Fruit fly (Drosophila melanogaster) whole organism, embryonic: ENCODE measurements around the gene CG7916.

Experiments
- Ada2b ChIP-seq: fragments of 200-800 bp; sonication (Bioruptor generic); IDR thresholded peaks from 2 replicates; pipeline ENCODE4 v1.3.6; 2022; ENCODE audit warnings: missing biosample characterization, missing genetic modification characterization
- Adf1 ChIP-seq: fragments of 200-800 bp; sonication (Bioruptor generic); IDR thresholded peaks from 2 replicates; pipeline ENCODE4 v1.3.6; 2022; ENCODE audit warnings: missing biosample characterization, missing genetic modification characterization
- B-H2 ChIP-seq: fragments of 200-800 bp; sonication (Bioruptor generic); optimal IDR thresholded peaks from 2 replicates; lab custom pipeline; 2018; ENCODE audit warnings: missing biosample characterization, mild to moderate bottlenecking, missing genetic modification characterization
- Blimp-1 ChIP-seq: fragments of 200-800 bp; sonication (Bioruptor generic); optimal IDR thresholded peaks from 3 replicates; lab custom pipeline; 2018; ENCODE audit warnings: missing biosample characterization, missing genetic modification characterization, mild to moderate bottlenecking, moderate library complexity, missing genetic modification reagents
- CG10209 ChIP-seq: fragments of 200-800 bp; sonication (Bioruptor generic); optimal IDR thresholded peaks from 3 replicates; lab custom pipeline; 2017; ENCODE audit warnings: missing biosample characterization, mild to moderate bottlenecking, missing genetic modification characterization, missing genetic modification reagents
- CG10366 ChIP-seq: fragments of 200-800 bp; sonication (Bioruptor generic); IDR thresholded peaks from 2 replicates; pipeline ENCODE4 v1.3.6; 2022; ENCODE audit warnings: missing biosample characterization, missing genetic modification characterization
- CG11456 ChIP-seq: fragments of 200-800 bp; sonication (Bioruptor generic); IDR thresholded peaks from 3 replicates; pipeline ENCODE4 v1.3.6; 2022; ENCODE audit warnings: missing biosample characterization, missing genetic modification characterization
- CG12155 ChIP-seq: fragments of 200-800 bp; sonication (Bioruptor generic); optimal IDR thresholded peaks from 3 replicates; lab custom pipeline; 2016; ENCODE audit warnings: missing biosample characterization, missing genetic modification characterization
- CG13287 ChIP-seq: fragments of 200-800 bp; sonication (Bioruptor generic); IDR thresholded peaks from 2 replicates; pipeline ENCODE4 v1.3.6; 2022; ENCODE audit warnings: missing biosample characterization, missing genetic modification characterization; ENCODE audit not compliant: partially characterized antibody
- CG13424 ChIP-seq: fragments of 200-800 bp; sonication (Bioruptor generic); optimal IDR thresholded peaks from 2 replicates; lab custom pipeline; 2019; ENCODE audit warnings: missing biosample characterization, mild to moderate bottlenecking, missing genetic modification characterization, moderate library complexity
- CG14710 ChIP-seq: fragments of 200-800 bp; sonication (Bioruptor generic); optimal IDR thresholded peaks from 3 replicates; lab custom pipeline; 2019; ENCODE audit warnings: missing biosample characterization, mild to moderate bottlenecking, missing genetic modification characterization, moderate library complexity
- CG17359 ChIP-seq: fragments of 200-800 bp; sonication (Bioruptor generic); optimal IDR thresholded peaks from 3 replicates; lab custom pipeline; 2018; ENCODE audit warnings: missing biosample characterization, mild to moderate bottlenecking, missing genetic modification characterization, moderate library complexity
- CG2712 ChIP-seq: fragments of 200-800 bp; optimal IDR thresholded peaks from 3 replicates; lab custom pipeline; 2019; ENCODE audit warnings: missing biosample characterization, mild to moderate bottlenecking, missing genetic modification characterization, moderate library complexity
- CG3065 ChIP-seq: fragments of 200-800 bp; sonication (Bioruptor generic); optimal IDR thresholded peaks from 2 replicates; lab custom pipeline; 2016; ENCODE audit warnings: missing biosample characterization, missing genetic modification characterization
- CG4360 ChIP-seq: fragments of 200-800 bp; sonication (Bioruptor generic); IDR thresholded peaks from 2 replicates; pipeline ENCODE4 v1.3.6; 2022; ENCODE audit warnings: missing biosample characterization, missing genetic modification characterization
- CG4424 ChIP-seq: fragments of 200-800 bp; sonication (Bioruptor generic); optimal IDR thresholded peaks from 3 replicates; lab custom pipeline; 2016; ENCODE audit warnings: missing biosample characterization, missing genetic modification characterization
- CG4617 ChIP-seq: fragments of 200-800 bp; sonication (Bioruptor generic); optimal IDR thresholded peaks from 3 replicates; lab custom pipeline; 2016; ENCODE audit warnings: missing biosample characterization, missing genetic modification characterization, borderline replicate concordance
- CG6791 ChIP-seq: fragments of 200-800 bp; sonication (Bioruptor generic); IDR thresholded peaks from 3 replicates; pipeline ENCODE4 v1.3.6; 2022; ENCODE audit warnings: missing biosample characterization, missing genetic modification characterization; ENCODE audit not compliant: partially characterized antibody
- CG7357 ChIP-seq: fragments of 200-800 bp; sonication (Bioruptor generic); IDR thresholded peaks from 3 replicates; pipeline ENCODE4 v1.3.6; 2022; ENCODE audit warnings: missing biosample characterization, missing genetic modification characterization
- CG7556 ChIP-seq: fragments of 200-800 bp; sonication (Bioruptor generic); optimal IDR thresholded peaks from 2 replicates; lab custom pipeline; 2017; ENCODE audit warnings: missing biosample characterization, mild to moderate bottlenecking, missing genetic modification characterization
- CG7963 ChIP-seq: fragments of 200-800 bp; sonication (Bioruptor generic); IDR thresholded peaks from 3 replicates; pipeline ENCODE4 v1.3.6; 2022; ENCODE audit warnings: missing biosample characterization, missing genetic modification characterization; ENCODE audit not compliant: partially characterized antibody
- CG8765 ChIP-seq: fragments of 200-800 bp; sonication (Bioruptor generic); IDR thresholded peaks from 2 replicates; pipeline ENCODE4 v1.3.6; 2022; ENCODE audit warnings: missing biosample characterization, missing genetic modification characterization
- CTCF ChIP-seq: fragments of 200-800 bp; sonication (Bioruptor generic); optimal IDR thresholded peaks from 2 replicates; lab custom pipeline; 2017; ENCODE audit warnings: missing biosample characterization, mild to moderate bottlenecking, missing genetic modification characterization, moderate library complexity
- Gsc ChIP-seq: fragments of 200-800 bp; sonication (Bioruptor generic); IDR thresholded peaks from 2 replicates; pipeline ENCODE4 v1.3.6; 2022; ENCODE audit warnings: missing biosample characterization, missing genetic modification characterization
- HLH3B ChIP-seq: fragments of 200-800 bp; sonication (Bioruptor generic); IDR thresholded peaks from 2 replicates; pipeline ENCODE4 v1.3.6; 2022; ENCODE audit warnings: missing biosample characterization, missing genetic modification characterization
- Hey ChIP-seq: fragments of 200-800 bp; sonication (Bioruptor generic); optimal IDR thresholded peaks from 3 replicates; lab custom pipeline; 2018; ENCODE audit warnings: missing biosample characterization, mild to moderate bottlenecking, missing genetic modification characterization
- HmgD ChIP-seq: fragments of 200-800 bp; sonication (Bioruptor generic); optimal IDR thresholded peaks from 3 replicates; lab custom pipeline; 2016; ENCODE audit warnings: missing biosample characterization, missing genetic modification characterization
- NFAT ChIP-seq: fragments of 200-800 bp; sonication (Bioruptor generic); IDR thresholded peaks from 2 replicates; pipeline ENCODE4 v1.3.6; 2022; ENCODE audit warnings: missing biosample characterization, missing genetic modification characterization
- Sox100B ChIP-seq: fragments of 200-800 bp; sonication (Bioruptor generic); optimal IDR thresholded peaks from 3 replicates; lab custom pipeline; 2018; ENCODE audit warnings: missing biosample characterization, mild to moderate bottlenecking, missing genetic modification characterization
- Ssrp ChIP-seq: fragments of 200-800 bp; sonication (Bioruptor generic); optimal IDR thresholded peaks from 2 replicates; lab custom pipeline; 2018; ENCODE audit warnings: missing biosample characterization, mild to moderate bottlenecking, missing genetic modification characterization, moderate library complexity
- Stat92E ChIP-seq, 3 experiments: fragments of >200 bp in 2 of 3; fragments of 200-800 bp in 1 of 3; sonication (Bioruptor generic) in 1 of 3; optimal IDR thresholded peaks; 2 replicates each; lab custom pipeline; 2017 to 2019; ENCODE audit warnings: missing biosample characterization in 3 of 3, missing genetic modification characterization in 3 of 3, mild to moderate bottlenecking in 1 of 3, moderate library complexity in 1 of 3
- abd-A ChIP-seq: fragments of 200-800 bp; sonication (Bioruptor generic); optimal IDR thresholded peaks from 3 replicates; lab custom pipeline; 2019; ENCODE audit warnings: missing biosample characterization, mild to moderate bottlenecking, missing genetic modification characterization, moderate library complexity
- ase ChIP-seq: fragments of 200-800 bp; sonication (Bioruptor generic); IDR thresholded peaks from 3 replicates; pipeline ENCODE4 v1.3.6; 2022; ENCODE audit warnings: missing biosample characterization, missing genetic modification characterization
- bowl ChIP-seq: fragments of 200-800 bp; sonication (Bioruptor generic); IDR thresholded peaks from 2 replicates; pipeline ENCODE4 v1.3.6; 2022; ENCODE audit warnings: missing biosample characterization, missing genetic modification characterization
- chm ChIP-seq: fragments of 200-800 bp; sonication (Bioruptor generic); IDR thresholded peaks from 2 replicates; pipeline ENCODE4 v1.3.6; 2022; ENCODE audit warnings: missing biosample characterization, missing genetic modification characterization
- cwo ChIP-seq: fragments of 200-800 bp; sonication (Bioruptor generic); optimal IDR thresholded peaks from 3 replicates; lab custom pipeline; 2017; ENCODE audit warnings: missing biosample characterization, missing genetic modification characterization, mild to moderate bottlenecking, moderate library complexity, missing genetic modification reagents
- fru ChIP-seq: fragments of >200 bp; optimal IDR thresholded peaks from 2 replicates; lab custom pipeline; 2017
- gfzf ChIP-seq: fragments of 200-800 bp; sonication (Bioruptor generic); optimal IDR thresholded peaks from 2 replicates; lab custom pipeline; 2016; ENCODE audit warnings: missing biosample characterization, mild to moderate bottlenecking, missing genetic modification characterization, moderate library complexity
- klu ChIP-seq: fragments of 200-800 bp; sonication (Bioruptor generic); IDR thresholded peaks from 2 replicates; pipeline ENCODE4 v1.3.6; 2022; ENCODE audit warnings: missing biosample characterization, missing genetic modification characterization
- mld ChIP-seq: fragments of 200-800 bp; sonication (Bioruptor generic); IDR thresholded peaks from 3 replicates; pipeline ENCODE4 v1.3.6; 2022; ENCODE audit warnings: missing biosample characterization, missing genetic modification characterization; ENCODE audit not compliant: partially characterized antibody
- oc ChIP-seq: fragments of 200-800 bp; sonication (Bioruptor generic); optimal IDR thresholded peaks from 2 replicates; lab custom pipeline; 2018; ENCODE audit warnings: missing biosample characterization, mild to moderate bottlenecking, missing genetic modification characterization, moderate library complexity
- pnt ChIP-seq: fragments of 200-800 bp; sonication (Bioruptor generic); optimal IDR thresholded peaks from 3 replicates; lab custom pipeline; 2016; ENCODE audit warnings: missing biosample characterization, missing genetic modification characterization
- pum ChIP-seq: fragments of 200-800 bp; sonication (Bioruptor generic); optimal IDR thresholded peaks from 2 replicates; lab custom pipeline; 2016; ENCODE audit warnings: missing biosample characterization, missing genetic modification characterization
- pzg ChIP-seq: fragments of 200-800 bp; sonication (Bioruptor generic); optimal IDR thresholded peaks from 3 replicates; lab custom pipeline; 2018; ENCODE audit warnings: missing biosample characterization, mild to moderate bottlenecking, missing genetic modification characterization, moderate library complexity
- rib ChIP-seq: fragments of 200-800 bp; sonication (Bioruptor generic); IDR thresholded peaks from 2 replicates; pipeline ENCODE4 v1.3.6; 2022; ENCODE audit warnings: missing biosample characterization, missing genetic modification characterization
- sim ChIP-seq: fragments of 200-800 bp; sonication (Bioruptor generic); IDR thresholded peaks from 2 replicates; pipeline ENCODE4 v1.3.6; 2022; ENCODE audit warnings: missing biosample characterization, missing genetic modification characterization
- slou ChIP-seq: fragments of 200-800 bp; sonication (Bioruptor generic); optimal IDR thresholded peaks from 3 replicates; lab custom pipeline; 2016; ENCODE audit warnings: missing biosample characterization, missing genetic modification characterization
- tna ChIP-seq: fragments of 200-800 bp; sonication (Bioruptor generic); IDR thresholded peaks from 2 replicates; pipeline ENCODE4 v1.3.6; 2022; ENCODE audit warnings: missing biosample characterization, missing genetic modification characterization; ENCODE audit not compliant: partially characterized antibody
- trem ChIP-seq: fragments of 200-800 bp; optimal IDR thresholded peaks from 3 replicates; lab custom pipeline; 2019; ENCODE audit warnings: missing biosample characterization, mild to moderate bottlenecking, missing genetic modification characterization, moderate library complexity
- tx ChIP-seq: fragments of 200-800 bp; sonication (Bioruptor generic); optimal IDR thresholded peaks from 2 replicates; lab custom pipeline; 2016; ENCODE audit warnings: missing biosample characterization, missing genetic modification characterization

CG7916 gene

DNA sequence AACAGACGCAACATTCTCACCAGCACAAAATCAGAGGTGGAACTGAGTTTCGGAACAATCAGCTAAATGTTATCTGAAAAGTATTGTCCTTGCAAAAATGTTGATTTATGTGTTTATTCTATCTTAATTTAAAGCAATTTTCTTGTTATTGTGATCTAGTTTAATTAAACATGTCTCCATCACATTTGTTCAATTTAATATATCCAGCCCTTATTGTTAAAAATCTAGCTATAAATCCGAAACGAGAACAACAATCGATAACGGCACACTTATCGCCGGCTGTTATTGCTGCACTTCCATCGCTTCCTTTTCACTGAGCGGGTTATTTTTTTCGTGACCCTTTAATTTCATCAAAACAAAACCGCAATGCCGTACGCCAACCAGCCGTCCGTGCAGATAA lies 13.5 kb upstream of the CG7916 start, which contains the start of the genes GatC, PolG2 and Polr2C (continued):
- peak; percentile 67 for TF ChIP-seq CG14710 (tag; lab: Kevin White, UChicago)
- TF ChIP-seq CG13287 (GFP tag; lab: Robert Waterston, UW): peak; percentile 89
- TF ChIP-seq tx (GFP tag; lab: Kevin White, UChicago): peak; percentile 23
- TF ChIP-seq Adf1: 0 out of 2 replicates have a peak, but pooled peaks have one; percentile 25
- no peak for TF ChIP-seq oc (tag; lab: Kevin White, UChicago)
- TF ChIP-seq mld: peak; percentile 78; the same call in 2 of the 3 replicates
- TF ChIP-seq pum (GFP tag; lab: Kevin White, UChicago): peak; percentile 15
- peak; percentile 54 for TF ChIP-seq trem (tag; lab: Kevin White, UChicago)
- TF ChIP-seq sim (GFP tag; lab: Robert Waterston, UW): no peak
- no peak for TF ChIP-seq Sox100B (GFP tag; lab: Kevin White, UChicago)
- peak; percentile 48; the same call in 1 of the 2 replicates for TF ChIP-seq Ada2b (GFP tag; lab: Robert Waterston, UW)
- peak; percentile 67 for TF ChIP-seq CG10366 (GFP tag; lab: Robert Waterston, UW)
- no peak; the same call in 1 of the 2 replicates for TF ChIP-seq HLH3B (GFP tag; lab: Robert Waterston, UW)
- no peak for TF ChIP-seq Hey (tag; lab: Kevin White, UChicago)
- peak; percentile 6 for TF ChIP-seq CG4424
- peak; percentile 72 for TF ChIP-seq pzg
- TF ChIP-seq CG4360: no peak
- TF ChIP-seq klu (GFP tag; lab: Robert Waterston, UW): no peak
- no peak for TF ChIP-seq CG17359 (tag; lab: Kevin White, UChicago)
- TF ChIP-seq rib (GFP tag; lab: Robert Waterston, UW): no peak
- no peak for TF ChIP-seq cwo (GFP tag; lab: Kevin White, UChicago)
- TF ChIP-seq pnt (GFP tag; lab: Kevin White, UChicago): peak; percentile 11
- TF ChIP-seq CG10209 (GFP tag; lab: Kevin White, UChicago): no peak
- TF ChIP-seq CG8765 (GFP tag; lab: Robert Waterston, UW): no peak
- TF ChIP-seq CG7963: peak; percentile 73
- TF ChIP-seq Stat92E (GFP tag; optimal IDR thresholded peaks at IDR 0.05; lab: Kevin White, UChicago): peak in 1 of 3 experiments; percentile 52
- peak; percentile 43 for TF ChIP-seq CG13424 (tag; lab: Kevin White, UChicago)
- TF ChIP-seq CG3065 (GFP tag; lab: Kevin White, UChicago): no peak
- TF ChIP-seq CG4617: peak; percentile 94
- peak; percentile 35 for TF ChIP-seq Ssrp (tag; lab: Kevin White, UChicago)
- peak; percentile 41 for TF ChIP-seq CG2712 (tag; lab: Kevin White, UChicago)

dm6 chr2L:13835002-13835910 lies 11.3 kb upstream of the CG7916 start, which contains the start of the genes mRpS23 and CenG1A:
mRpS23 (minus strand) TSS chr2L:13835072.
CenG1A (plus strand) TSS chr2L:13835564.
- peak; percentile 74 for TF ChIP-seq CG6791
- peak; percentile 53 for TF ChIP-seq tna (GFP tag; lab: Robert Waterston, UW)
- peak; percentile 100 for TF ChIP-seq chm (GFP tag; lab: Robert Waterston, UW)
- peak; percentile 99 for TF ChIP-seq slou (GFP tag; lab: Kevin White, UChicago)
- peak; percentile 99 for TF ChIP-seq CG12155 (GFP tag; lab: Kevin White, UChicago)
- peak; percentile 99 for TF ChIP-seq Gsc (GFP tag; lab: Robert Waterston, UW)
- peak; percentile 99 for TF ChIP-seq B-H2
- TF ChIP-seq Blimp-1: peak; percentile 99
- peak; percentile 99 for TF ChIP-seq HmgD (GFP tag; lab: Kevin White, UChicago)
- TF ChIP-seq NFAT (GFP tag; lab: Robert Waterston, UW): peak; percentile 100
- TF ChIP-seq ase (GFP tag; lab: Robert Waterston, UW): peak; percentile 100
- TF ChIP-seq CTCF (GFP tag; lab: Kevin White, UChicago): peak; percentile 82
- peak; percentile 100 for TF ChIP-seq bowl (GFP tag; lab: Robert Waterston, UW)
- TF ChIP-seq fru (lab: Kevin White, UChicago): no peak
- TF ChIP-seq gfzf (GFP tag; lab: Kevin White, UChicago): peak; percentile 84
- TF ChIP-seq CG11456: peak; percentile 100
- TF ChIP-seq CG7357 (GFP tag; lab: Robert Waterston, UW): peak; percentile 99
- peak; percentile 99 for TF ChIP-seq CG7556 (GFP tag; lab: Kevin White, UChicago)
- no peak for TF ChIP-seq abd-A
